Worm (Caenorhabditis elegans) whole organism, L4/young adult: ENCODE results near the gene srg-8.

Source experiments
- W03F9.2 ChIP-seq: fragments of 150-350 bp; optimal IDR thresholded peaks from 2 replicates; lab custom pipeline; 2014; ENCODE audit warnings: missing biosample characterization, missing genetic modification characterization
- dao-5 ChIP-seq: sonication (generic microtip); optimal IDR thresholded peaks from 2 replicates; lab custom pipeline; 2016; ENCODE audit warnings: missing genotype, missing genetic modification characterization, moderate library complexity, missing compliant biosample characterization
- him-1 ChIP-seq: sonication (generic microtip); optimal IDR thresholded peaks from 2 replicates; lab custom pipeline; 2016; ENCODE audit warnings: missing genotype, missing genetic modification reagents, missing genetic modification characterization, missing compliant biosample characterization

- TF ChIP-seq him-1 (tag; lab: Kevin White, UChicago) (no peak), dao-5 (tag; lab: Kevin White, UChicago) (no peak), W03F9.2 (no peak)
Observed at ce11 chrIII:6265911-6266310, 11.3 kb upstream of the srg-8 start, which contains the start of gene srg-6.
